Worm (Caenorhabditis elegans) whole organism, L1 larva: ENCODE data around the gene fbxa-42.

Source experiments
- C04F5.9 ChIP-seq: sonication (generic microtip); optimal IDR thresholded peaks from 2 replicates; lab custom pipeline; 2016; ENCODE audit warnings: missing genetic modification characterization, missing compliant biosample characterization
- C16A3.4 ChIP-seq: fragments of 150-350 bp; optimal IDR thresholded peaks from 2 replicates; lab custom pipeline; 2014; ENCODE audit warnings: missing biosample characterization, missing genetic modification characterization
- C34B4.2 ChIP-seq: sonication (generic microtip); optimal IDR thresholded peaks from 2 replicates; lab custom pipeline; 2017; ENCODE audit warnings: mild to moderate bottlenecking, missing genetic modification characterization, missing compliant biosample characterization
- Y116A8C.19 ChIP-seq: sonication (generic microtip); optimal IDR thresholded peaks from 2 replicates; lab custom pipeline; 2016; ENCODE audit warnings: missing compliant biosample characterization, missing genetic modification characterization, borderline replicate concordance
- aly-2 ChIP-seq: fragments of 150-350 bp; optimal IDR thresholded peaks from 2 replicates; lab custom pipeline; 2014; ENCODE audit warnings: missing biosample characterization, missing genetic modification characterization
- blmp-1 ChIP-seq: fragments of 150-350 bp; optimal IDR thresholded peaks from 2 replicates; lab custom pipeline; 2014; ENCODE audit warnings: missing biosample characterization, missing genetic modification characterization
- ceh-63 ChIP-seq: fragments of 200-800 bp; sonication (Bioruptor generic); optimal IDR thresholded peaks from 2 replicates; lab custom pipeline; 2018; ENCODE audit warnings: mild to moderate bottlenecking, missing genetic modification characterization, missing compliant biosample characterization
- ceh-8 ChIP-seq: fragments of 200-800 bp; sonication (Bioruptor generic); optimal IDR thresholded peaks from 2 replicates; lab custom pipeline; 2018; ENCODE audit warnings: mild to moderate bottlenecking, missing genetic modification characterization, moderate library complexity, missing compliant biosample characterization
- ceh-82 ChIP-seq, 3 experiments: fragments of 150-350 bp in 1 of 3; sonication (generic microtip) in 2 of 3; optimal IDR thresholded peaks; 2 replicates each; lab custom pipeline; 2014 to 2017; ENCODE audit warnings: missing biosample characterization in 3 of 3, missing genetic modification characterization in 3 of 3
- ceh-88 ChIP-seq: fragments of 200-800 bp; sonication (Bioruptor generic); IDR thresholded peaks from 2 replicates; pipeline ENCODE4 v1.3.6; 2022; ENCODE audit warnings: missing genetic modification characterization, missing compliant biosample characterization
- ceh-90 ChIP-seq: sonication (generic microtip); optimal IDR thresholded peaks from 2 replicates; lab custom pipeline; 2016; ENCODE audit warnings: missing genetic modification characterization, missing compliant biosample characterization
- dsc-1 ChIP-seq: sonication (generic microtip); optimal IDR thresholded peaks from 2 replicates; lab custom pipeline; 2016; ENCODE audit warnings: mild to moderate bottlenecking, missing genetic modification characterization, missing compliant biosample characterization
- efl-3 ChIP-seq: fragments of 200-800 bp; sonication (Bioruptor generic); optimal IDR thresholded peaks from 2 replicates; lab custom pipeline; 2018; ENCODE audit warnings: mild to moderate bottlenecking, missing genetic modification characterization, missing compliant biosample characterization
- egl-13 ChIP-seq: sonication (generic microtip); optimal IDR thresholded peaks from 2 replicates; lab custom pipeline; 2016; ENCODE audit warnings: missing genotype, missing genetic modification reagents, missing genetic modification characterization, missing compliant biosample characterization
- egl-27 ChIP-seq, 2 experiments: fragments of 150-350 bp in 1 of 2; sonication (generic microtip); optimal IDR thresholded peaks; 3 replicates each; lab custom pipeline; 2017 to 2018; ENCODE audit warnings: missing biosample characterization in 2 of 2, missing genetic modification characterization in 2 of 2, missing genetic modification reagents in 2 of 2
- elt-2 ChIP-seq: sonication (generic microtip); optimal IDR thresholded peaks from 2 replicates; lab custom pipeline; 2016; ENCODE audit warnings: missing genetic modification characterization, mild to moderate bottlenecking, inconsistent platforms, missing compliant biosample characterization, missing genetic modification reagents
- elt-3 ChIP-seq, 6 experiments: fragments of 150-350 bp in 1 of 6; sonication (generic microtip); optimal IDR thresholded peaks; 2 replicates each; lab custom pipeline; 2017 to 2018; ENCODE audit warnings: missing biosample characterization in 6 of 6, missing genetic modification characterization in 6 of 6, inconsistent platforms in 1 of 6
- ets-5 ChIP-seq: fragments of 200-800 bp; sonication (Bioruptor generic); IDR thresholded peaks from 2 replicates; pipeline ENCODE4 v1.3.6; 2022; ENCODE audit warnings: missing genetic modification characterization, missing compliant biosample characterization
- fkh-10 ChIP-seq: sonication (generic microtip); optimal IDR thresholded peaks from 2 replicates; lab custom pipeline; 2017; ENCODE audit warnings: missing biosample characterization, missing genetic modification reagents, missing genetic modification characterization
- fkh-4 ChIP-seq: sonication (generic microtip); optimal IDR thresholded peaks from 2 replicates; lab custom pipeline; 2016; ENCODE audit warnings: missing compliant biosample characterization, missing genetic modification characterization, borderline replicate concordance
- fkh-8 ChIP-seq: sonication (generic microtip); optimal IDR thresholded peaks from 2 replicates; lab custom pipeline; 2016; ENCODE audit warnings: mild to moderate bottlenecking, missing genetic modification characterization, missing compliant biosample characterization
- fos-1 ChIP-seq: fragments of 150-350 bp; optimal IDR thresholded peaks from 2 replicates; lab custom pipeline; 2014; ENCODE audit warnings: missing biosample characterization, missing genetic modification characterization
- hlh-4 ChIP-seq: sonication (generic microtip); optimal IDR thresholded peaks from 2 replicates; lab custom pipeline; 2016; ENCODE audit warnings: mild to moderate bottlenecking, missing genetic modification characterization, missing compliant biosample characterization
- hpl-2 ChIP-seq: fragments of 150-350 bp; optimal IDR thresholded peaks from 2 replicates; lab custom pipeline; 2014; ENCODE audit warnings: missing biosample characterization, missing genetic modification reagents, missing genetic modification characterization
- isw-1 ChIP-seq: fragments of 200-800 bp; sonication (Bioruptor generic); IDR thresholded peaks from 2 replicates; pipeline ENCODE4 v1.3.6; 2022; ENCODE audit warnings: missing genetic modification characterization, missing compliant biosample characterization
- jun-1 ChIP-seq: fragments of 150-350 bp; optimal IDR thresholded peaks from 2 replicates; lab custom pipeline; 2014; ENCODE audit warnings: missing biosample characterization, missing genetic modification reagents, missing genetic modification characterization
- lin-13 ChIP-seq: fragments of 150-350 bp; optimal IDR thresholded peaks from 2 replicates; lab custom pipeline; 2014; ENCODE audit warnings: missing biosample characterization, missing genetic modification reagents, missing genetic modification characterization
- lin-35 ChIP-seq, 2 experiments: fragments of 150-350 bp; optimal IDR thresholded peaks; 2 replicates each; lab custom pipeline; 2014; ENCODE audit warnings: missing biosample characterization in 2 of 2, missing genetic modification characterization in 2 of 2, missing genetic modification reagents in 2 of 2
- lin-39 ChIP-seq: fragments of 150-350 bp; optimal IDR thresholded peaks from 2 replicates; lab custom pipeline; 2014; ENCODE audit warnings: missing biosample characterization, missing genetic modification reagents, missing genetic modification characterization
- lsy-2 ChIP-seq, 2 experiments: fragments of 150-350 bp; optimal IDR thresholded peaks; 2 replicates each; lab custom pipeline; 2014; ENCODE audit warnings: missing biosample characterization in 2 of 2, missing genetic modification characterization in 2 of 2
- mef-2 ChIP-seq: fragments of 150-350 bp; optimal IDR thresholded peaks from 2 replicates; lab custom pipeline; 2014; ENCODE audit warnings: missing biosample characterization, missing genetic modification characterization
- mep-1 ChIP-seq: fragments of 150-350 bp; optimal IDR thresholded peaks from 2 replicates; lab custom pipeline; 2014; ENCODE audit warnings: missing biosample characterization, missing genetic modification characterization
- nhr-19 ChIP-seq: fragments of 200-800 bp; sonication (Bioruptor generic); conservative IDR thresholded peaks from 2 replicates; pipeline ENCODE4 v1.3.6; 2022; ENCODE audit warnings: missing genetic modification characterization, missing compliant biosample characterization
- nhr-237 ChIP-seq: fragments of 150-350 bp; optimal IDR thresholded peaks from 2 replicates; lab custom pipeline; 2014; ENCODE audit warnings: missing biosample characterization, missing genetic modification characterization
- nhr-85 ChIP-seq: sonication (generic microtip); peaks from one replicate; lab custom pipeline; 2016; ENCODE audit warnings: missing genetic modification characterization, inconsistent platforms, missing compliant biosample characterization
- snpc-4 ChIP-seq: fragments of 150-350 bp; optimal IDR thresholded peaks from 2 replicates; lab custom pipeline; 2014; ENCODE audit warnings: missing biosample characterization, missing genetic modification characterization
- snu-23 ChIP-seq: sonication (generic microtip); optimal IDR thresholded peaks from 2 replicates; lab custom pipeline; 2016; ENCODE audit warnings: missing genetic modification characterization, missing compliant biosample characterization
- sptf-1 ChIP-seq: fragments of 150-350 bp; optimal IDR thresholded peaks from 2 replicates; lab custom pipeline; 2014; ENCODE audit warnings: missing biosample characterization, missing genetic modification characterization
- sup-37 ChIP-seq: fragments of 200-800 bp; sonication (Bioruptor generic); optimal IDR thresholded peaks from 2 replicates; lab custom pipeline; 2018; ENCODE audit warnings: mild to moderate bottlenecking, missing genetic modification characterization, missing compliant biosample characterization
- tlp-1 ChIP-seq: fragments of 150-350 bp; optimal IDR thresholded peaks from 2 replicates; lab custom pipeline; 2014; ENCODE audit warnings: missing biosample characterization, missing genetic modification characterization
- unc-130 ChIP-seq: fragments of 150-350 bp; optimal IDR thresholded peaks from 2 replicates; lab custom pipeline; 2017; ENCODE audit warnings: missing biosample characterization, missing genetic modification characterization, inconsistent platforms
- unc-30 ChIP-seq: sonication (generic microtip); optimal IDR thresholded peaks from 2 replicates; lab custom pipeline; 2017; ENCODE audit warnings: missing biosample characterization, missing genetic modification characterization
- unc-86 ChIP-seq: sonication (generic microtip); optimal IDR thresholded peaks from 2 replicates; lab custom pipeline; 2016; ENCODE audit warnings: missing genetic modification characterization, missing compliant biosample characterization
- unc-98 ChIP-seq: fragments of 200-800 bp; sonication (Bioruptor generic); IDR thresholded peaks from 2 replicates; pipeline ENCODE4 v1.3.6; 2022; ENCODE audit warnings: missing genetic modification characterization, missing compliant biosample characterization
- vab-15 ChIP-seq: sonication (generic microtip); optimal IDR thresholded peaks from 2 replicates; lab custom pipeline; 2017; ENCODE audit warnings: missing genotype, mild to moderate bottlenecking, missing genetic modification characterization, missing compliant biosample characterization
- zip-4 ChIP-seq: fragments of 200-800 bp; sonication (Bioruptor generic); optimal IDR thresholded peaks from 2 replicates; lab custom pipeline; 2018; ENCODE audit warnings: mild to moderate bottlenecking, missing genetic modification characterization, moderate library complexity, missing compliant biosample characterization
- ztf-4 ChIP-seq: fragments of 150-350 bp; optimal IDR thresholded peaks from 2 replicates; lab custom pipeline; 2014; ENCODE audit warnings: missing biosample characterization, missing genetic modification characterization

fbxa-42 gene

ce11 chrIII:2251348-2251747 lies 9.9 kb downstream of the fbxa-42 start, which contains the start of gene fbxa-7:
fbxa-7 (minus strand) TSS chrIII:2251448.
- TF ChIP-seq fos-1: no peak
- no peak for TF ChIP-seq ceh-88
- no peak for TF ChIP-seq dsc-1
- TF ChIP-seq egl-27 (tag; optimal IDR thresholded peaks at IDR 0.05; lab: Kevin White, UChicago): no peak
- no peak for TF ChIP-seq sptf-1 (tag; lab: Kevin White, UChicago)
- TF ChIP-seq fkh-4: no peak
- TF ChIP-seq fkh-8: no peak
- TF ChIP-seq nhr-237 (tag; lab: Kevin White, UChicago): no peak
- TF ChIP-seq lin-39 (tag; lab: Kevin White, UChicago): no peak
- no peak for TF ChIP-seq blmp-1 (tag; lab: Kevin White, UChicago)
- no peak for TF ChIP-seq ceh-63 (GFP tag; lab: Kevin White, UChicago)
- TF ChIP-seq unc-30 (tag; lab: Kevin White, UChicago): no peak
- TF ChIP-seq nhr-85 (tag; lab: Kevin White, UChicago): no peak
- TF ChIP-seq fkh-10 (GFP tag; lab: Kevin White, UChicago): no peak
- no peak for TF ChIP-seq sup-37 (GFP tag; lab: Kevin White, UChicago)
- TF ChIP-seq mep-1 (tag; lab: Kevin White, UChicago): no peak

ce11 chrIII:2245727-2246126 lies 15.5 kb downstream of the fbxa-42 start, which contains the start of gene srd-67:
srd-67 (minus strand) TSS chrIII:2245827.
- TF ChIP-seq ztf-4 (tag; lab: Kevin White, UChicago): no peak
- no peak for TF ChIP-seq unc-30 (tag; lab: Kevin White, UChicago)
- TF ChIP-seq lin-13: no peak
- TF ChIP-seq elt-3 (tag; optimal IDR thresholded peaks at IDR 0.05; lab: Kevin White, UChicago): no peak
- TF ChIP-seq vab-15 (tag; lab: Kevin White, UChicago): no peak
- no peak for TF ChIP-seq blmp-1 (tag; lab: Kevin White, UChicago)
- TF ChIP-seq C34B4.2 (tag; lab: Kevin White, UChicago): no peak
- no peak for TF ChIP-seq lin-35 (GFP tag; optimal IDR thresholded peaks at IDR 0.05; lab: Kevin White, UChicago)
- TF ChIP-seq unc-86 (tag; lab: Kevin White, UChicago): no peak
- no peak for TF ChIP-seq snu-23 (GFP tag; lab: Kevin White, UChicago)

- TF ChIP-seq ceh-90 (tag; lab: Kevin White, UChicago): no peak
- no peak for TF ChIP-seq nhr-237 (tag; lab: Kevin White, UChicago)
- TF ChIP-seq C04F5.9 (tag; lab: Kevin White, UChicago): no peak
- TF ChIP-seq zip-4 (GFP tag; lab: Kevin White, UChicago): no peak
- no peak for TF ChIP-seq snpc-4 (tag; lab: Kevin White, UChicago)
- no peak for TF ChIP-seq unc-130 (tag; lab: Kevin White, UChicago)
- TF ChIP-seq jun-1 (tag; lab: Kevin White, UChicago): no peak
- no peak for TF ChIP-seq nhr-85 (tag; lab: Kevin White, UChicago)
- no peak for TF ChIP-seq sup-37 (GFP tag; lab: Kevin White, UChicago)
- TF ChIP-seq tlp-1 (tag; lab: Kevin White, UChicago): no peak
- TF ChIP-seq sptf-1 (tag; lab: Kevin White, UChicago): no peak
- no peak for TF ChIP-seq ceh-63 (GFP tag; lab: Kevin White, UChicago)
- no peak for TF ChIP-seq Y116A8C.19 (tag; lab: Kevin White, UChicago)
- no peak for TF ChIP-seq aly-2 (tag; lab: Kevin White, UChicago)
- TF ChIP-seq fkh-8: no peak
- no peak for TF ChIP-seq C34B4.2 (tag; lab: Kevin White, UChicago)
- no peak for TF ChIP-seq mef-2 (tag; lab: Kevin White, UChicago)
- no peak for TF ChIP-seq hlh-4
- TF ChIP-seq mep-1 (tag; lab: Kevin White, UChicago): no peak
- TF ChIP-seq C16A3.4 (tag; lab: Kevin White, UChicago): no peak
Measured at ce11 chrIII:2243617-2244016, 17.6 kb downstream of the fbxa-42 start.

- TF ChIP-seq ets-5 (GFP tag; lab: Robert Waterston, UW): no peak
- no peak for TF ChIP-seq isw-1 (GFP tag; lab: Robert Waterston, UW)
- TF ChIP-seq elt-2 (tag; lab: Kevin White, UChicago): no peak
- TF ChIP-seq lin-13: no peak
- TF ChIP-seq ceh-8 (GFP tag; lab: Kevin White, UChicago): no peak
- TF ChIP-seq unc-98 (GFP tag; lab: Robert Waterston, UW): no peak
- no peak for TF ChIP-seq efl-3 (GFP tag; lab: Kevin White, UChicago)
- TF ChIP-seq elt-3 (tag; optimal IDR thresholded peaks at IDR 0.05; lab: Kevin White, UChicago): no peak
- no peak for TF ChIP-seq ceh-82 (tag; optimal IDR thresholded peaks at IDR 0.05; lab: Kevin White, UChicago)
- TF ChIP-seq blmp-1 (tag; lab: Kevin White, UChicago): no peak
- no peak for TF ChIP-seq nhr-19 (GFP tag; lab: Robert Waterston, UW)
- no peak for TF ChIP-seq lsy-2 (tag; optimal IDR thresholded peaks at IDR 0.05; lab: Kevin White, UChicago)
- no peak for TF ChIP-seq egl-13 (tag; lab: Kevin White, UChicago)
- no peak for TF ChIP-seq hpl-2 (GFP tag; lab: Kevin White, UChicago)
Measured at ce11 chrIII:2240471-2240870, 20.8 kb downstream of the fbxa-42 start, which contains the start of gene srz-56. srz-56 (plus strand) TSS chrIII:2240771.
